Worm (Caenorhabditis elegans) whole organism, L4 larva: ENCODE data around the gene btb-2.

ENCODE experiments used
- D1046.2 ChIP-seq: fragments of 200-800 bp; sonication (Bioruptor generic); IDR thresholded peaks from 2 replicates; pipeline ENCODE4 v1.3.6; 2022; ENCODE audit warnings: missing genetic modification characterization, missing compliant biosample characterization
- F37D6.2 ChIP-seq: sonication (generic microtip); optimal IDR thresholded peaks from 2 replicates; lab custom pipeline; 2016; ENCODE audit warnings: mild to moderate bottlenecking, missing genetic modification characterization, missing compliant biosample characterization
- F44E2.7 ChIP-seq: fragments of 200-800 bp; sonication (Bioruptor generic); IDR thresholded peaks from 2 replicates; pipeline ENCODE4 v2.1.2; 2022; ENCODE audit warnings: missing genetic modification characterization, missing compliant biosample characterization
- F49E8.2 ChIP-seq: sonication (generic microtip); optimal IDR thresholded peaks from 2 replicates; lab custom pipeline; 2016; ENCODE audit warnings: missing compliant biosample characterization, mild to moderate bottlenecking, missing genetic modification characterization, borderline replicate concordance
- Y5F2A.4 ChIP-seq: fragments of 200-800 bp; sonication (Bioruptor generic); optimal IDR thresholded peaks from 2 replicates; lab custom pipeline; 2018; ENCODE audit warnings: mild to moderate bottlenecking, missing genetic modification characterization, missing compliant biosample characterization
- ZK337.2 ChIP-seq: fragments of 200-800 bp; sonication (Bioruptor generic); IDR thresholded peaks from 2 replicates; pipeline ENCODE4 v1.3.6; 2022; ENCODE audit warnings: missing genetic modification reagents, missing genetic modification characterization, missing compliant biosample characterization
- ZK546.5 ChIP-seq, 2 experiments: sonication (generic microtip); optimal IDR thresholded peaks; 2 replicates each; lab custom pipeline; 2017; ENCODE audit warnings: missing biosample characterization in 2 of 2, missing genetic modification characterization in 2 of 2
- aha-1 ChIP-seq: fragments of 150-350 bp; peaks from one replicate; lab custom pipeline; 2014; ENCODE audit warnings: missing biosample characterization, missing genetic modification characterization
- cey-2 ChIP-seq: sonication (generic microtip); optimal IDR thresholded peaks from 3 replicates; lab custom pipeline; 2017; ENCODE audit warnings: missing genetic modification characterization, mild to moderate bottlenecking, missing compliant biosample characterization, antibody characterized with exemption, borderline replicate concordance; ENCODE audit not compliant: insufficient read depth
- ctbp-1 ChIP-seq: fragments of 200-800 bp; sonication (Bioruptor generic); IDR thresholded peaks from 2 replicates; pipeline ENCODE4 v1.3.6; 2022; ENCODE audit warnings: missing genetic modification reagents, missing genetic modification characterization, missing compliant biosample characterization
- daf-8 ChIP-seq: fragments of 200-800 bp; sonication (Bioruptor generic); IDR thresholded peaks from 2 replicates; pipeline ENCODE4 v1.3.6; 2022; ENCODE audit warnings: missing genetic modification characterization, missing compliant biosample characterization
- dmd-8 ChIP-seq: fragments of 200-800 bp; sonication (Bioruptor generic); IDR thresholded peaks from 2 replicates; pipeline ENCODE4 v1.3.6; 2022; ENCODE audit warnings: missing genetic modification characterization, missing compliant biosample characterization
- dmd-9 ChIP-seq: fragments of 200-800 bp; sonication (Bioruptor generic); IDR thresholded peaks from 2 replicates; pipeline ENCODE4 v1.3.6; 2022; ENCODE audit warnings: missing genetic modification reagents, missing genetic modification characterization, missing compliant biosample characterization
- dpl-1 ChIP-seq: fragments of 150-350 bp; optimal IDR thresholded peaks from 2 replicates; lab custom pipeline; 2014; ENCODE audit warnings: missing biosample characterization, missing genetic modification reagents, missing genetic modification characterization
- duxl-1 ChIP-seq: sonication (generic microtip); optimal IDR thresholded peaks from 2 replicates; lab custom pipeline; 2016; ENCODE audit warnings: mild to moderate bottlenecking, missing genetic modification characterization, moderate library complexity, missing compliant biosample characterization; ENCODE audit not compliant: poor library complexity
- egl-27 ChIP-seq: sonication (generic microtip); optimal IDR thresholded peaks from 3 replicates; lab custom pipeline; 2017; ENCODE audit warnings: missing biosample characterization, missing genetic modification reagents, missing genetic modification characterization
- hlh-11 ChIP-seq: fragments of 200-800 bp; sonication (Bioruptor generic); optimal IDR thresholded peaks from 2 replicates; lab custom pipeline; 2018; ENCODE audit warnings: mild to moderate bottlenecking, missing genetic modification characterization, missing compliant biosample characterization
- hmg-1.1 ChIP-seq: fragments of 200-800 bp; sonication (Bioruptor generic); IDR thresholded peaks from 2 replicates; pipeline ENCODE4 v1.3.6; 2022; ENCODE audit warnings: missing genetic modification reagents, missing genetic modification characterization, missing compliant biosample characterization
- lin-1 ChIP-seq: fragments of 200-800 bp; sonication (Bioruptor generic); IDR thresholded peaks from 2 replicates; pipeline ENCODE4 v1.3.6; 2022; ENCODE audit warnings: missing genetic modification reagents, missing genetic modification characterization, missing compliant biosample characterization
- lin-38 ChIP-seq: fragments of 200-800 bp; sonication (Bioruptor generic); IDR thresholded peaks from 2 replicates; pipeline ENCODE4 v1.3.6; 2022; ENCODE audit warnings: missing genetic modification reagents, missing genetic modification characterization, missing compliant biosample characterization
- mdt-29 ChIP-seq: fragments of 200-800 bp; sonication (Bioruptor generic); IDR thresholded peaks from 2 replicates; pipeline ENCODE4 v1.3.6; 2022; ENCODE audit warnings: missing genetic modification reagents, missing genetic modification characterization, missing compliant biosample characterization
- nhr-11 ChIP-seq: fragments of 150-350 bp; optimal IDR thresholded peaks from 2 replicates; lab custom pipeline; 2014; ENCODE audit warnings: missing biosample characterization, missing genetic modification characterization
- nhr-111 ChIP-seq: fragments of 200-800 bp; sonication (Bioruptor generic); optimal IDR thresholded peaks from 2 replicates; lab custom pipeline; 2018; ENCODE audit warnings: mild to moderate bottlenecking, missing genetic modification characterization, missing compliant biosample characterization
- nhr-237 ChIP-seq: sonication (generic microtip); optimal IDR thresholded peaks from 2 replicates; lab custom pipeline; 2017; ENCODE audit warnings: missing biosample characterization, missing genetic modification characterization
- nhr-48 ChIP-seq: sonication (generic microtip); optimal IDR thresholded peaks from 2 replicates; lab custom pipeline; 2016; ENCODE audit warnings: mild to moderate bottlenecking, missing genetic modification characterization, missing compliant biosample characterization
- nhr-6 ChIP-seq: fragments of 150-350 bp; optimal IDR thresholded peaks from 2 replicates; lab custom pipeline; 2014; ENCODE audit warnings: missing biosample characterization, missing genetic modification characterization
- pha-4 ChIP-seq, 2 experiments: fragments of 150-350 bp in 1 of 2; fragments of 200-800 bp in 1 of 2; sonication (Bioruptor generic) in 1 of 2; IDR thresholded peaks in 1 of 2; optimal IDR thresholded peaks in 1 of 2; 2 replicates each; pipeline versions ENCODE4 v1.3.6 to Lab custom; 2014 to 2022; ENCODE audit warnings: missing genetic modification characterization in 2 of 2, missing genetic modification reagents in 2 of 2, missing biosample characterization in 1 of 2, missing compliant biosample characterization in 1 of 2
- php-3 ChIP-seq: fragments of 200-800 bp; sonication (Bioruptor generic); IDR thresholded peaks from 2 replicates; pipeline ENCODE4 v1.3.6; 2022; ENCODE audit warnings: missing genetic modification reagents, missing genetic modification characterization, missing compliant biosample characterization
- rbr-2 ChIP-seq: sonication (generic microtip); optimal IDR thresholded peaks from 2 replicates; lab custom pipeline; 2016; ENCODE audit warnings: missing genotype, missing genetic modification characterization, missing compliant biosample characterization
- saeg-2 ChIP-seq: fragments of 200-800 bp; sonication (Bioruptor generic); IDR thresholded peaks from 2 replicates; pipeline ENCODE4 v1.3.6; 2022; ENCODE audit warnings: missing genetic modification reagents, missing genetic modification characterization, missing compliant biosample characterization
- skn-1 ChIP-seq: fragments of 150-350 bp; optimal IDR thresholded peaks from 2 replicates; lab custom pipeline; 2014; ENCODE audit warnings: missing biosample characterization, missing genetic modification characterization
- snpc-4 ChIP-seq: fragments of 150-350 bp; optimal IDR thresholded peaks from 2 replicates; lab custom pipeline; 2014; ENCODE audit warnings: missing biosample characterization, missing genetic modification characterization
- spr-3 ChIP-seq: fragments of 200-800 bp; sonication (Bioruptor generic); optimal IDR thresholded peaks from 2 replicates; lab custom pipeline; 2018; ENCODE audit warnings: mild to moderate bottlenecking, missing genetic modification characterization, missing compliant biosample characterization
- tra-1 ChIP-seq: fragments of 200-800 bp; sonication (Bioruptor generic); IDR thresholded peaks from 2 replicates; pipeline ENCODE4 v1.3.6; 2022; ENCODE audit warnings: missing genetic modification reagents, missing genetic modification characterization, missing compliant biosample characterization
- unc-130 ChIP-seq: sonication (generic microtip); optimal IDR thresholded peaks from 2 replicates; lab custom pipeline; 2016; ENCODE audit warnings: missing genetic modification reagents, missing genetic modification characterization, missing compliant biosample characterization
- zip-11 ChIP-seq: fragments of 200-800 bp; sonication (Bioruptor generic); IDR thresholded peaks from 2 replicates; pipeline ENCODE4 v1.3.6; 2022; ENCODE audit warnings: missing genetic modification characterization, missing compliant biosample characterization
- zip-2 ChIP-seq: fragments of 150-350 bp; optimal IDR thresholded peaks from 2 replicates; lab custom pipeline; 2014; ENCODE audit warnings: missing biosample characterization, missing genetic modification characterization

Gene btb-2

DNA sequence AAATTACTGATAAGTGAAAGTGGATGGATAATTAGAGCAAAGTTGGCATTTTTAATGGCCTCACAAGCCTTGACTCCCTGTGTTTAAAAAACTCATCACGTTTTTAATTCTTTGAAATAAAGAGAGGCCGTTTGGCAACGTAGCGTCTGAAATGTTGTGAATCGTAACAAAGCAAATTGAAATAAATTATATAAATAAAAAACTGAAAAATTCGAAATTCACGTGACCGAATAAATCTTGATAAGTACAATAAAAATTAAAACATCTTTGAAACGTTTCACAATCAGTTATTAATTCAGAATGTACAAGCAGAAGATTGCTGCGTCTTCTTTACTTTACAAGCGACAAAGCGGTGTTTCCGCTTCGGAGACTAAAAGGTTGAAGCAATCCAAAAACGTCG is 21.1 kb downstream of the btb-2 start, which contains the start of gene K03H9.3 (continued):
- TF ChIP-seq nhr-237 (tag; lab: Kevin White, UChicago) (no peak), rbr-2 (tag; lab: Kevin White, UChicago) (no peak), dmd-9 (GFP tag; lab: Robert Waterston, UW) (no peak), skn-1 (no peak), cey-2 (tag; lab: Kevin White, UChicago) (no peak)

DNA sequence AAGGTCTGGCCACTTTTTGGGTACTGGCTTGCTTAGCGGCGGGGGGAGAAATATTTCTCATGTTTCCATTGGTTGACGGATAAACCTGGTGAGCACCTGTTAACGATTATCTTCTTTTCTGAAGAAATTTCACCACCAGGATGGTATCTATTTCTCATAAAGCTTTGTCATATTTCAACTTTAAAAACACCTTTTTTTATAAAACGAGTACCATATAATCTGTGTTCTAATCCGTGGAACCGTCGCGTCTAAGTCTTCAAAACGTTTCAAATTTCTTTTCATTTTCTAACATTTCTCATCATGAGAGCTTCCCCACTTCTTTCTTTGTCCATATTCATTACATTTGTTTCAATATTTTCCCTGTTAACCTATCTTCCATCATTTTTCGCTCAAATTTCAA is 24.2 kb downstream of the btb-2 start, which contains the start of gene col-75:
Gene col-75, plus strand, starts transcription at position 301 of the 400 bp plus-strand sequence.
- TF ChIP-seq daf-8 (no peak), Y5F2A.4 (GFP tag; lab: Kevin White, UChicago) (no peak), nhr-111 (no peak), saeg-2 (GFP tag; lab: Robert Waterston, UW) (no peak), nhr-6 (tag; lab: Kevin White, UChicago) (no peak), php-3 (GFP tag; lab: Robert Waterston, UW) (no peak), nhr-237 (tag; lab: Kevin White, UChicago) (no peak), D1046.2 (no peak), dpl-1 (no peak), pha-4 (GFP tag; IDR thresholded peaks at IDR 0.05; lab: Robert Waterston, UW) (no peak), pha-4 (tag; optimal IDR thresholded peaks at IDR 0.05; lab: Kevin White, UChicago) (no peak), duxl-1 (tag; lab: Kevin White, UChicago) (no peak), mdt-29 (no peak), zip-2 (no peak), F37D6.2 (no peak), hmg-1.1 (GFP tag; lab: Robert Waterston, UW) (no peak), dmd-8 (GFP tag; lab: Robert Waterston, UW) (no peak)

DNA sequence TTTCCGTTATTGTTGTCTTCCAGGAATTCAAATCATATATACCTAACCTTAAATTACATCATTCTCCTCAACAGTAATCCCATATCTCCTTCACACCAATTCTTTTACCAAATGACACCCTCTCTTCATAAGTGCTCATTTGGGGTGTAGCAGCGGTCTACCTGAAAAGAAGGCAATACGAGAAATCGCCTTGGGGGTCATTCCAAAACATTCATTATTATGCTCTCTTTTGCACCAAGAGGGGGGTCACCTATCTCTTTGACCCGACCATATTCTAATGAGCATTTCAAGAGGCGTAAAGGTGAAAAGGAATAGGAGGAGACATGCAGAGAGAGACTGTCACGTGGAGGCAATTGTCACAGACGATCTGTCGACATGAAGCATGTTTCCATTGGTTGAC is 35.1 kb downstream of the btb-2 start:
- TF ChIP-seq dmd-9 (GFP tag; lab: Robert Waterston, UW) = no peak
- peak; percentile 81 for TF ChIP-seq aha-1 (tag; lab: Kevin White, UChicago)

DNA sequence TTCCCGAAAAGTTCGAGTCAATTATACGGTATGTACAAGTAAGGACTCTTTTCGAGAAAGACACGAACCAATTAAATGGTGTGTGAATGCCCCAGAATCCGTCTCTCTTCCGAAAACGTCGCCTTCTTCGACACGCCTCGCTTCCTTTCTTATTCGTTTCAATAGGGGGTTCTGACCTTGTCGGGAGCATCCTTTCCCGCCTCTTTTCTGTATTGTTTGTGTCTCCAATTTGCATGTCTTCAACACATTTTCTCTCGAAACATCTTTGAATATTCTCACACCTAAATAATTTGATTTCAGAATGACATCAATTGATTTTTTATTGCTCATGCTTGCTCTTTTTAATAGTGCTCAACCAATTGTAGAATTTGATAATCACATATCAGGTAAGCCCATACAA is 39.4 kb downstream of the btb-2 start, which contains the start of gene cutl-16:
Gene cutl-16, plus strand, starts transcription at position 301 of the 400 bp plus-strand sequence.
- TF ChIP-seq spr-3 = no peak
- no peak for TF ChIP-seq unc-130 (GFP tag; lab: Kevin White, UChicago)
- no peak for TF ChIP-seq ZK546.5 (tag; optimal IDR thresholded peaks at IDR 0.05; lab: Kevin White, UChicago)
- TF ChIP-seq nhr-237 (tag; lab: Kevin White, UChicago) = no peak
- no peak for TF ChIP-seq egl-27 (tag; lab: Kevin White, UChicago)
- no peak for TF ChIP-seq saeg-2 (GFP tag; lab: Robert Waterston, UW)
- no peak for TF ChIP-seq ctbp-1 (GFP tag; lab: Robert Waterston, UW)
- TF ChIP-seq nhr-11 (tag; lab: Kevin White, UChicago) = no peak
- no peak for TF ChIP-seq lin-38 (GFP tag; lab: Robert Waterston, UW)
- TF ChIP-seq F44E2.7 (GFP tag; lab: Robert Waterston, UW) = no peak
- TF ChIP-seq nhr-48 (tag; lab: Kevin White, UChicago) = no peak
- no peak for TF ChIP-seq snpc-4 (tag; lab: Kevin White, UChicago)
- TF ChIP-seq zip-11 (GFP tag; lab: Robert Waterston, UW) = no peak
- no peak for TF ChIP-seq lin-1 (GFP tag; lab: Robert Waterston, UW)
- no peak for TF ChIP-seq hlh-11 (tag; lab: Kevin White, UChicago)
- TF ChIP-seq F49E8.2 (tag; lab: Kevin White, UChicago) = no peak
- no peak for TF ChIP-seq tra-1 (GFP tag; lab: Robert Waterston, UW)
- no peak for TF ChIP-seq pha-4 (GFP tag; IDR thresholded peaks at IDR 0.05; lab: Robert Waterston, UW)
- TF ChIP-seq pha-4 (tag; optimal IDR thresholded peaks at IDR 0.05; lab: Kevin White, UChicago) = no peak
- TF ChIP-seq ZK337.2 = no peak
